Fruit fly (Drosophila melanogaster) whole organism, embryonic: ENCODE results near the gene CG13694.

ENCODE experiments used
- BEAF-32 ChIP-seq: fragments of 200-800 bp; sonication (Bioruptor generic); optimal IDR thresholded peaks from 3 replicates; lab custom pipeline; 2017; ENCODE audit warnings: missing biosample characterization, missing genetic modification characterization, mild to moderate bottlenecking, moderate library complexity, missing genetic modification reagents
- CG10267 ChIP-seq: fragments of 200-800 bp; sonication (Bioruptor generic); optimal IDR thresholded peaks from 2 replicates; lab custom pipeline; 2018; ENCODE audit warnings: missing biosample characterization, mild to moderate bottlenecking, missing genetic modification characterization, moderate library complexity
- CG10979 ChIP-seq: fragments of 200-800 bp; sonication (Bioruptor generic); optimal IDR thresholded peaks from 2 replicates; lab custom pipeline; 2018; ENCODE audit warnings: missing biosample characterization, mild to moderate bottlenecking, missing genetic modification characterization, moderate library complexity
- CG12391 ChIP-seq: fragments of 200-800 bp; sonication (Bioruptor generic); optimal IDR thresholded peaks from 3 replicates; lab custom pipeline; 2018; ENCODE audit warnings: missing biosample characterization, mild to moderate bottlenecking, missing genetic modification characterization, moderate library complexity
- CG12659 ChIP-seq: fragments of 200-800 bp; sonication (Bioruptor generic); optimal IDR thresholded peaks from 3 replicates; lab custom pipeline; 2017; ENCODE audit warnings: mild to moderate bottlenecking, missing biosample characterization, missing genetic modification reagents, missing genetic modification characterization
- CG13287 ChIP-seq: fragments of 200-800 bp; sonication (Bioruptor generic); IDR thresholded peaks from 2 replicates; pipeline ENCODE4 v1.3.6; 2022; ENCODE audit warnings: missing biosample characterization, missing genetic modification characterization; ENCODE audit not compliant: partially characterized antibody
- CG13624 ChIP-seq: fragments of 200-800 bp; sonication (Bioruptor generic); optimal IDR thresholded peaks from 2 replicates; lab custom pipeline; 2016; ENCODE audit warnings: missing biosample characterization, missing genetic modification characterization
- CG13894 ChIP-seq: fragments of 200-800 bp; sonication (Bioruptor generic); optimal IDR thresholded peaks from 3 replicates; lab custom pipeline; 2018; ENCODE audit warnings: missing biosample characterization, mild to moderate bottlenecking, missing genetic modification characterization, moderate library complexity
- CG14710 ChIP-seq: fragments of 200-800 bp; sonication (Bioruptor generic); optimal IDR thresholded peaks from 3 replicates; lab custom pipeline; 2019; ENCODE audit warnings: missing biosample characterization, mild to moderate bottlenecking, missing genetic modification characterization, moderate library complexity
- CG14860 ChIP-seq: fragments of 200-800 bp; sonication (Bioruptor generic); IDR thresholded peaks from 3 replicates; pipeline ENCODE4 v1.3.6; 2022; ENCODE audit warnings: missing biosample characterization, missing genetic modification characterization; ENCODE audit not compliant: partially characterized antibody
- CG15514 ChIP-seq: fragments of 200-800 bp; sonication (Bioruptor generic); optimal IDR thresholded peaks from 3 replicates; lab custom pipeline; 2017; ENCODE audit warnings: missing biosample characterization, missing genetic modification characterization, mild to moderate bottlenecking, moderate library complexity, missing genetic modification reagents
- CG2129 ChIP-seq: fragments of 200-800 bp; sonication (Bioruptor generic); IDR thresholded peaks from 2 replicates; pipeline ENCODE4 v1.3.6; 2022; ENCODE audit warnings: missing biosample characterization, missing genetic modification characterization; ENCODE audit not compliant: partially characterized antibody
- CG5180 ChIP-seq: fragments of 200-800 bp; sonication (Bioruptor generic); optimal IDR thresholded peaks from 3 replicates; lab custom pipeline; 2017; ENCODE audit warnings: missing biosample characterization, missing genetic modification characterization, mild to moderate bottlenecking, moderate library complexity, missing genetic modification reagents
- CG8290 ChIP-seq, 3 experiments: fragments of 200-800 bp; sonication (Bioruptor generic); optimal IDR thresholded peaks; 2 replicates each; lab custom pipeline; 2016 to 2019; ENCODE audit warnings: missing biosample characterization in 3 of 3, missing genetic modification characterization in 3 of 3, mild to moderate bottlenecking in 2 of 3, moderate library complexity in 1 of 3
- CG8359 ChIP-seq: fragments of 200-800 bp; sonication (Bioruptor generic); optimal IDR thresholded peaks from 2 replicates; lab custom pipeline; 2017; ENCODE audit warnings: missing biosample characterization, mild to moderate bottlenecking, missing genetic modification characterization, borderline replicate concordance
- CG9932 ChIP-seq: fragments of 200-800 bp; sonication (Bioruptor generic); IDR thresholded peaks from 2 replicates; pipeline ENCODE4 v1.3.6; 2022; ENCODE audit warnings: missing biosample characterization, missing genetic modification characterization
- CTCF ChIP-seq: fragments of 200-800 bp; sonication (Bioruptor generic); optimal IDR thresholded peaks from 2 replicates; lab custom pipeline; 2017; ENCODE audit warnings: missing biosample characterization, mild to moderate bottlenecking, missing genetic modification characterization, moderate library complexity
- Deaf1 ChIP-seq: fragments of 200-800 bp; optimal IDR thresholded peaks from 3 replicates; lab custom pipeline; 2019; ENCODE audit warnings: missing biosample characterization, mild to moderate bottlenecking, missing genetic modification characterization, moderate library complexity
- Dll ChIP-seq: fragments of 200-800 bp; sonication (Bioruptor generic); IDR thresholded peaks from 4 replicates; pipeline ENCODE4 v1.3.6; 2022; ENCODE audit warnings: missing biosample characterization, missing genetic modification characterization; ENCODE audit not compliant: partially characterized antibody
- Eip74EF ChIP-seq, 2 experiments: fragments of 200-800 bp in 1 of 2; fragments of >200 bp in 1 of 2; sonication (Bioruptor generic) in 1 of 2; optimal IDR thresholded peaks; 2 replicates each; lab custom pipeline; 2017 to 2019; ENCODE audit warnings: missing biosample characterization in 2 of 2, missing genetic modification characterization in 2 of 2, mild to moderate bottlenecking in 1 of 2, moderate library complexity in 1 of 2
- Ets97D ChIP-seq: fragments of 200-800 bp; sonication (Bioruptor generic); optimal IDR thresholded peaks from 3 replicates; lab custom pipeline; 2016; ENCODE audit warnings: missing biosample characterization, missing genetic modification characterization
- Fer3 ChIP-seq: fragments of 200-800 bp; sonication (Bioruptor generic); optimal IDR thresholded peaks from 2 replicates; lab custom pipeline; 2018; ENCODE audit warnings: missing biosample characterization, mild to moderate bottlenecking, missing genetic modification characterization, moderate library complexity
- HmgZ ChIP-seq: fragments of 200-800 bp; sonication (Bioruptor generic); optimal IDR thresholded peaks from 2 replicates; lab custom pipeline; 2018; ENCODE audit warnings: missing biosample characterization, mild to moderate bottlenecking, missing genetic modification characterization
- Hmr ChIP-seq: fragments of 200-800 bp; sonication (Bioruptor generic); optimal IDR thresholded peaks from 3 replicates; lab custom pipeline; 2017; ENCODE audit warnings: mild to moderate bottlenecking, missing biosample characterization, missing genetic modification reagents, missing genetic modification characterization
- Lpt ChIP-seq: fragments of >200 bp; optimal IDR thresholded peaks from 2 replicates; lab custom pipeline; 2018; ENCODE audit warnings: missing biosample characterization, missing genetic modification characterization
- Med ChIP-seq: fragments of 200-800 bp; sonication (Bioruptor generic); peaks from one replicate; lab custom pipeline; 2016; ENCODE audit warnings: missing biosample characterization, missing genetic modification characterization, mild to moderate bottlenecking, inconsistent platforms, moderate library complexity
- Opbp ChIP-seq: fragments of 200-800 bp; sonication (Bioruptor generic); IDR thresholded peaks from 3 replicates; pipeline ENCODE4 v1.3.6; 2022; ENCODE audit warnings: missing biosample characterization, missing genetic modification characterization; ENCODE audit not compliant: partially characterized antibody
- Pdp1 ChIP-seq, 2 experiments: fragments of 200-800 bp; sonication (Bioruptor generic); optimal IDR thresholded peaks; 3 replicates each; lab custom pipeline; 2016; ENCODE audit warnings: missing biosample characterization in 2 of 2, missing genetic modification characterization in 2 of 2, mild to moderate bottlenecking in 1 of 2, moderate library complexity in 1 of 2
- Scr ChIP-seq: fragments of 200-800 bp; sonication (Bioruptor generic); IDR thresholded peaks from 2 replicates; pipeline ENCODE4 v1.3.6; 2022; ENCODE audit warnings: missing biosample characterization, missing genetic modification characterization; ENCODE audit not compliant: partially characterized antibody
- YL-1 ChIP-seq: fragments of 200-800 bp; sonication (Bioruptor generic); optimal IDR thresholded peaks from 3 replicates; lab custom pipeline; 2017; ENCODE audit warnings: missing biosample characterization, mild to moderate bottlenecking, missing genetic modification characterization
- amos ChIP-seq: fragments of 200-800 bp; sonication (Bioruptor generic); IDR thresholded peaks from 2 replicates; pipeline ENCODE4 v1.3.6; 2022; ENCODE audit warnings: missing biosample characterization, missing genetic modification characterization; ENCODE audit not compliant: partially characterized antibody
- ato ChIP-seq: fragments of 200-800 bp; sonication (Bioruptor generic); IDR thresholded peaks from 2 replicates; pipeline ENCODE4 v1.3.6; 2022; ENCODE audit warnings: missing biosample characterization, missing genetic modification characterization; ENCODE audit not compliant: partially characterized antibody
- bbx ChIP-seq: fragments of 200-800 bp; sonication (Bioruptor generic); IDR thresholded peaks from 2 replicates; pipeline ENCODE4 v1.3.6; 2022; ENCODE audit warnings: missing biosample characterization, missing genetic modification characterization; ENCODE audit not compliant: partially characterized antibody
- chinmo ChIP-seq: fragments of 200-800 bp; sonication (Bioruptor generic); IDR thresholded peaks from 4 replicates; pipeline ENCODE4 v1.3.6; 2022; ENCODE audit warnings: missing biosample characterization, missing genetic modification characterization; ENCODE audit not compliant: partially characterized antibody
- dpn ChIP-seq, 2 experiments: fragments of 200-800 bp; sonication (Bioruptor generic); optimal IDR thresholded peaks; 3 replicates each; lab custom pipeline; 2016; ENCODE audit warnings: missing biosample characterization in 2 of 2, missing genetic modification characterization in 2 of 2
- dysf ChIP-seq: fragments of 200-800 bp; sonication (Bioruptor generic); IDR thresholded peaks from 3 replicates; pipeline ENCODE4 v1.3.6; 2022; ENCODE audit warnings: missing biosample characterization, missing genetic modification characterization
- grau ChIP-seq: fragments of 200-800 bp; optimal IDR thresholded peaks from 3 replicates; lab custom pipeline; 2019; ENCODE audit warnings: missing biosample characterization, mild to moderate bottlenecking, missing genetic modification characterization, moderate library complexity
- hb ChIP-seq: fragments of 200-800 bp; sonication (Bioruptor generic); IDR thresholded peaks from 3 replicates; pipeline ENCODE4 v1.3.6; 2022; ENCODE audit warnings: missing biosample characterization, missing genetic modification characterization; ENCODE audit not compliant: partially characterized antibody
- ken ChIP-seq: fragments of 200-800 bp; sonication (Bioruptor generic); IDR thresholded peaks from 3 replicates; pipeline ENCODE4 v1.3.6; 2022; ENCODE audit warnings: missing biosample characterization, missing genetic modification characterization
- knrl ChIP-seq: fragments of 200-800 bp; sonication (Bioruptor generic); IDR thresholded peaks from 3 replicates; pipeline ENCODE4 v1.3.6; 2022; ENCODE audit warnings: missing biosample characterization, missing genetic modification characterization; ENCODE audit not compliant: partially characterized antibody
- nom ChIP-seq: fragments of 200-800 bp; sonication (Bioruptor generic); optimal IDR thresholded peaks from 2 replicates; lab custom pipeline; 2017; ENCODE audit warnings: missing biosample characterization, missing genetic modification characterization, mild to moderate bottlenecking, moderate library complexity, missing genetic modification reagents
- pum ChIP-seq: fragments of 200-800 bp; sonication (Bioruptor generic); optimal IDR thresholded peaks from 2 replicates; lab custom pipeline; 2016; ENCODE audit warnings: missing biosample characterization, missing genetic modification characterization
- pzg ChIP-seq: fragments of 200-800 bp; sonication (Bioruptor generic); optimal IDR thresholded peaks from 3 replicates; lab custom pipeline; 2018; ENCODE audit warnings: missing biosample characterization, mild to moderate bottlenecking, missing genetic modification characterization, moderate library complexity
- ro ChIP-seq: fragments of 200-800 bp; sonication (Bioruptor generic); IDR thresholded peaks from 2 replicates; pipeline ENCODE4 v1.3.6; 2022; ENCODE audit warnings: missing biosample characterization, missing genetic modification characterization
- stc ChIP-seq: fragments of 200-800 bp; sonication (Bioruptor generic); IDR thresholded peaks from 2 replicates; pipeline ENCODE4 v1.3.6; 2022; ENCODE audit warnings: missing biosample characterization, missing genetic modification characterization
- unpg ChIP-seq: fragments of 200-800 bp; sonication (Bioruptor generic); optimal IDR thresholded peaks from 3 replicates; lab custom pipeline; 2018; ENCODE audit warnings: missing biosample characterization, mild to moderate bottlenecking, missing genetic modification characterization, moderate library complexity
- vvl ChIP-seq: fragments of 200-800 bp; sonication (Bioruptor generic); IDR thresholded peaks from 2 replicates; pipeline ENCODE4 v1.3.6; 2022; ENCODE audit warnings: missing biosample characterization, missing genetic modification characterization

The CG13694 gene

DNA sequence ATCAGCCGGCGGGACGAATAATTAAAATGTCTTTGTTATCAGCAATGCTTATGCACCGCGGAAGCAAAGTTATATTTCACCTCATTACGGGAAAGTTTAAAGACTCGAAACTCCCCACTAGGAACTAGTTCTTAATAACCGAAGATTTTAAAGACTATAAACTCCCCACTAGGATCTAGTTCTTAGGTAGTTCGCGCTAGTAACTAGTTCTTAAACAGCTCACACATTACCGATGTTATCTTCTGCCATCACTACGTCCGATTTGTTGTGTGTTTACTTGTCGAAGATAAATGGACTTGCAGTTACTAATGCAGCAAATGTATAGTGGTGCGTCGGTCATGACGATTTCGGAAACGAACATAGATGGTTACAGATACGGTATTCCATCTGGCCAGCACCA is 26.8 kb upstream of the CG13694 start, which contains the start of the genes CG31974 and CG11454 (continued):
- TF ChIP-seq pzg (GFP tag; lab: Kevin White, UChicago) (peak; percentile 84), Eip74EF (GFP tag; optimal IDR thresholded peaks at IDR 0.05; lab: Kevin White, UChicago) (peak in 1 of 2 experiments; percentile 69), pum (GFP tag; lab: Kevin White, UChicago) (peak; percentile 0), ato (GFP tag; lab: Robert Waterston, UW) (peak; percentile 36; the same call in 1 of the 2 replicates), CG13894 (peak; percentile 15), chinmo (GFP tag; lab: Robert Waterston, UW) (peak; percentile 92; the same call in 3 of the 4 replicates), ken (no peak), ro (GFP tag; lab: Robert Waterston, UW) (no peak), CG5180 (peak; percentile 67), Dll (GFP tag; lab: Robert Waterston, UW) (peak; percentile 88), CG2129 (peak; percentile 58), CG15514 (GFP tag; lab: Kevin White, UChicago) (peak; percentile 100), grau (tag; lab: Kevin White, UChicago) (peak; percentile 21), stc (GFP tag; lab: Robert Waterston, UW) (no peak; the same call in 1 of the 2 replicates), CG8359 (GFP tag; lab: Kevin White, UChicago) (no peak), Pdp1 (GFP tag; optimal IDR thresholded peaks at IDR 0.05; lab: Kevin White, UChicago) (peak in 1 of 2 experiments; percentile 63), Deaf1 (tag; lab: Kevin White, UChicago) (peak; percentile 25), CG8290 (GFP tag; optimal IDR thresholded peaks at IDR 0.05; lab: Kevin White, UChicago) (no peak), CG8290 (tag; optimal IDR thresholded peaks at IDR 0.05; lab: Kevin White, UChicago) (peak in 1 of 2 experiments; percentile 49), CG9932 (GFP tag; lab: Robert Waterston, UW) (peak; percentile 30; the same call in 1 of the 2 replicates), CG10979 (tag; lab: Kevin White, UChicago) (peak; percentile 7), CG14860 (GFP tag; lab: Robert Waterston, UW) (peak; percentile 34; the same call in 1 of the 3 replicates), CG13624 (GFP tag; lab: Kevin White, UChicago) (peak; percentile 26), Ets97D (GFP tag; lab: Kevin White, UChicago) (peak; percentile 46), Opbp (peak; percentile 83), CG13287 (GFP tag; lab: Robert Waterston, UW) (peak; percentile 97), CG12391 (tag; lab: Kevin White, UChicago) (peak; percentile 25), dpn (GFP tag; optimal IDR thresholded peaks at IDR 0.05; lab: Kevin White, UChicago) (peak in 1 of 2 experiments; percentile 7), Lpt (GFP tag; lab: Kevin White, UChicago) (no peak), dysf (GFP tag; lab: Robert Waterston, UW) (no peak), HmgZ (peak; percentile 61), hb (0 out of 3 replicates have a peak, but pooled peaks have one; percentile 64), nom (GFP tag; lab: Kevin White, UChicago) (peak; percentile 2), Hmr (GFP tag; lab: Kevin White, UChicago) (peak; percentile 7), BEAF-32 (GFP tag; lab: Kevin White, UChicago) (peak; percentile 82), CG12659 (GFP tag; lab: Kevin White, UChicago) (peak; percentile 28), vvl (GFP tag; lab: Robert Waterston, UW) (peak; percentile 15; the same call in 1 of the 2 replicates), Scr (GFP tag; lab: Robert Waterston, UW) (peak; percentile 82), CTCF (peak; percentile 43), CG14710 (tag; lab: Kevin White, UChicago) (peak; percentile 23), Fer3 (tag; lab: Kevin White, UChicago) (peak; percentile 7), amos (GFP tag; lab: Robert Waterston, UW) (peak; percentile 94), knrl (GFP tag; lab: Robert Waterston, UW) (peak; percentile 87), unpg (no peak), CG10267 (tag; lab: Kevin White, UChicago) (peak; percentile 34), YL-1 (GFP tag; lab: Kevin White, UChicago) (peak; percentile 38), Med (GFP tag; lab: Kevin White, UChicago) (peak; percentile 83), bbx (GFP tag; lab: Robert Waterston, UW) (peak; percentile 88)
